Worm (Caenorhabditis elegans): ENCODE results near the gene lgc-48.

Gene lgc-48

DNA sequence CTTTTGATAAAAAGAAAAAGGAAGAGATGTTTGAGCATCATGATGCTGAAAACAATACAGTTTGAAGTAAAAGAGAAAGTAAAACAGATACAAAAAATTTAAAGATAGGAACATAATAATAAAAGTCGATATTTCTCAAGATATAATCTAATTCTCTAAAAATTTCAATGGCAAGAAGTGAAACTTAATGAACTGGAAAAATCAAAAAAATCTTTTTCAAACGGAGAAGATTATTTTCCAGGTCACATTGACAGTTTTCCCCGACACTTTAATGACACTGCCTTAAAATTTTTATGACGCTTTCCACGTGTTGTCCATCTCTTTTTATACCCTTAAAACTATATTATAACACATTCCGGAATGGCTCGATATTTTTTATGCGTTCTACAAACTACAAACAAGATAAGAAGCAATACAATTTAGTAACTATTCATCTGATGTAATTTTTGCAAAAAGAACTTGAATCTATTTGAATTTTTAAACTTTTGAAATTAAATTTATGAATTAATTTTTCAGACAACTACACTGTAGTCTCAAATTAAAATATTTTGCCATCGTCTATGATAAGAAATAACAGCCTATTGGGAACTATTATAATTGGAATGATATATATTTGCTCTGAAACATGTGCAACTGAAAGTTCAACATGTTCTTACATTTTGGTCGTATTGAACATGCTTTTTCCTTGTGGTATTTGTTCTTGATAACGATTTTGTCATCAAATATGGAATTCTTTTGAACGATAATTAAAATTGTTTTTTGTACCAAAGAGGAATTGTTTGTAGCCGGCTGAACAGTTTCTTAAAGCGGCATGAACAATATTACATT lies 14.9 kb upstream of the lgc-48 start, which contains the start of gene C50B6.7:
C50B6.7 (minus strand) TSS at position 51 of the 828 bp plus-strand sequence.
- no peak for TF ChIP-seq unc-62 (GFP tag; optimal IDR thresholded peaks at IDR 0.05)

DNA sequence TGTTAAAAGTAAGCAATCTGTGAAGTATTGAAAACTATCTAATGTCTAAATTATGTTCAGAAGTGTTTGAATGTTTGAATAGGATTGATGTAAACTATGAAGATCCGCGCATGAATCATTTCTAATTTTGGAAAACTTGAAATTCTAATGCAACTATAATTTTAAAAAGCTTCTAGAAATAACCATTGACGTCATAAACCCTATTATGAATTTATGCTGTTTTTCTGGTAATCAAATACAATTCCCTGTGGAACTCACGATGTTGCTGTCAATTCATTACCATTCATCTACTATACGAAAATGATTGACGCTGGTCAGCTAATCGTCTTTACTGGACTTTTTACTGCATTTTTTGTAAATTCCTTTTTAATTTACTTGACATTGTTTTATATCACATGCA lies 12.6 kb upstream of the lgc-48 start, which contains the start of gene str-37:
str-37 (plus strand) TSS at position 301 of the 400 bp plus-strand sequence.
- TF ChIP-seq unc-62 (GFP tag; optimal IDR thresholded peaks at IDR 0.05): no peak

DNA sequence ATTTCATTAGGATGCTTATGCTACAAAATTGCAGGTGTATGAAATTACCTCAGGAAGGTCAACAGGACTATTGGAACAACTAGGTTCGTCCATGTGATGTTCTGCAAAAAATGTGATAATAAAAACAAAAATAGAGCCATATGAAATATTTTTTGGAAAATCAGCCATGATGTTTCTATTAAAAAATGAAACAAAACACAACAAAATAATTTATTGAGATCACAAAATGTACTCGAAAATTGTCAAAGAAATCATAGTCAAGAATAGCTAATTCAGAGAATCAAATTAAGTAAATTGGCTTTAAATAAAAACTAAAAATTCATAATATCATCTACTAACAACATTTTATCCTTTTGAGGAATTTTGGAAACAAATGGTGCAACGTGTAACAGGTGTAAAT lies 9.1 kb upstream of the lgc-48 start, which contains the start of gene nhr-129:
nhr-129 (minus strand) TSS at position 101 of the 400 bp plus-strand sequence.
- no peak for TF ChIP-seq unc-62 (GFP tag; optimal IDR thresholded peaks at IDR 0.05)

DNA sequence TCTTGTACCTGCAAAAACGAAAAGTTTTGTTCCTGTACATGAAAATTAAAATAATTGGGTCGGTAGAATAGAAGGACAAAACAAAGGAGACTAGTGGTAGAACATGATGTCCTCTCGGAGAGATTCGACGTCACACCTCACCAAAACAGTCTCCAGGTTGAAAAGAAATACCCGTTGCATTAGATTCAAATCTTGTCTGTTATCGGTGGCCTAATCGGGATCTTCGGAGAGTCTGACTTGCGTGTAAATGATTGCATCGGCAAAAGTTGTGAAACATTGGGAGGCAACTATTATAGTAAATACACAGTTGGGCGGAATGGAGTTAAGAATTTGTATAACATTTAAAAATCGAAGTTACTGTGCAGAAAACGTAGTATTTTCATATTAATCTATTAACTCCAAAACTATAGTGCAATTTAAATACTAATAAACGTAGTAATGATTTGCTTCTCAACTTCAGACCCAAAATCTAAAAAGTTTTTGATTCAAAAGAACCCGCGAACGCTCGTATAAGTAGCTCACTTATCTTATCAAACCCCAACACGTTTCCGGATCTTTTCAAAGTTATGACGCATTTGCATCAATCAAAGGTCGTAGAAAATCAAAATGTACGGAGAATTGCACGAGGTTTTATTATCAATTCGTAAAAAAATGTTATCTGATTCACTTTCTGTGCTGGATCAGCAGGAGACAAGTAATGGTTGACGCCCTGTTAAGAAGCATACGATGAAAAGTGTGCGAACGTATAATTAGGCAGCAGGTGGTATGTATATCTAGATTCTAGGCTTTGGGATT lies 6.5 kb upstream of the lgc-48 start, which contains the start of gene nhr-168:
nhr-168 (minus strand) TSS at position 486 of the 795 bp plus-strand sequence.
- no peak for TF ChIP-seq unc-62 (GFP tag; optimal IDR thresholded peaks at IDR 0.05)

DNA sequence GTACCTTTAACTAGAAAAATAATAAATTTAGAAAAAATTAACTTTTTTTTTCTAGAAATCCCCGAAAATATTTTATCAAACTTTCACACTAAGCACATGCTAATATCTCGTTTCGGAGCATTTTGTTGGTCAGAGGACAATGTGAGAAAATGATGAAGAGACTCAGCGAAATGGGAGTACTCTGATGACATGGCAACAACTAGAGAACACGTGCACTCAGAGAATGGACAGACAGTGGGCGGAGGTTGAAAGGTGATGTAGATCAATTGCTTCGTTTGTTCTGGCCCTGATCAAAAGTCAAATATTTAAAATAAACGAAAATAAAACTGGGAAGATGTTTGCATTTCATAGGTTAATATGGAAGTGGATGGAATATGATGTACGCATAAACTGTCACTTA lies 5.6 kb upstream of the lgc-48 start:
- TF ChIP-seq unc-62 (GFP tag; optimal IDR thresholded peaks at IDR 0.05): no peak

DNA sequence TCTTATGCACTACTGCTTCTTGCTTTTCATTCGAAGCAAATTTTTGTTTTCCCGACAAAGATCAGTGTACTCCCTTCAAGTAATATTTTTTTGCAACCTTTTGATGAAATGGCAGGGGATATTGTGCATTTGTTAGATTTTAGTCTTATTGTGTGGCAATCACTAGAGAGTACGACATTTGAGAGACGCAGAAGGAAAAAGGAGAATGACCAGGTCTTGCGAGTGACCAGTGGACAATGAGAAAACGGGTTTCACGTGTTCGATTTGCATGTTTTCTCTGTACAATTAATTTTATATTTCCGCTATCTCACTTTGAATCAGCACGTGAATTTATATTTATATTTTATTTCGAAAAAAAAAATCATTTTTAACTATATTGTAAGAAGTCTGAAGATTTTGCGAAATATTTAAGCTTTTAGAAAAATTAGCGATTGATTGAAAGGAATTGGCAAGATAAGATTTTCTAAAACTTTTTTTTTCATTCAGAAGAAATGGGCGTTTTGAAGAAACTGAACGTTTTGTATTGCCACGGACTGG lies 4.1 kb upstream of the lgc-48 start, which contains the start of gene C50B6.9:
C50B6.9 (plus strand) TSS at position 487 of the 537 bp plus-strand sequence.
- no peak for TF ChIP-seq unc-62 (GFP tag; optimal IDR thresholded peaks at IDR 0.05)

DNA sequence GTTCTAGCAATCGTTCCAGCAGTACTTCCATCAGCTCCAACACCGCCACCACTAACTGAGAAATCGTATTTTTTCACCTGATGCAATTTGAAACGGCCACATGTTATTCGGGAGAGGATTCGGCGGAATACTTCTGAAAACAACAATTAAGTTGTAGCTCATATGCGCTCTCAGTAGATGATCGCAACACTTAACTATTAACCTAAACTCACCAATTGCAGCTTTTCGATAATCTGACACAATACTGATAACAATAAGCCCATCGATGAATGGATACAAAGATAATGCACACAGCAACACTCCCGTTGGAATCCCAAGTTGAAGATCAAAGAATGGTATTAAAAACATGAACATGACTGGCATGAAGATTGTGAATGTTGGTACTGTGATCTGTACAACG lies 2.0 kb upstream of the lgc-48 start:
- TF ChIP-seq unc-62 (GFP tag; optimal IDR thresholded peaks at IDR 0.05): no peak

DNA sequence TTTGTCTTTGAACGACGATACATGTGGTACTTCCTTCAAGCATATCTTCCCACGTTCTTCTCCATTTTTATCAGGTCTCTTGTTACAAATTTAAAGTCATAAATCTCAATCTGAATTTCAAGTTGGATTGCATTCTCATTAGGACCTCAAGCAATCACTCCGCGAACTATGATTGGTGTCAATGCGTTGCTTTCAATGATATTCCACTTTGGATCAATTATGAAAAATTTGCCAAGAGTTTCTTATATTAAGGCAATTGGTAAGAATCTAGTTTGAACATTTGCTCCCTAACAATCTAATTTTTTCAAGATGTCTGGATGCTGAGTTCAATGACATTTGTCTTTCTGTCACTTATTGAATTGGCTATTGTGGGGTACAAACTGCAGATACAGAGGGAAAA lies 2.2 kb downstream of the lgc-48 start:
- TF ChIP-seq unc-62 (GFP tag; optimal IDR thresholded peaks at IDR 0.05): no peak

DNA sequence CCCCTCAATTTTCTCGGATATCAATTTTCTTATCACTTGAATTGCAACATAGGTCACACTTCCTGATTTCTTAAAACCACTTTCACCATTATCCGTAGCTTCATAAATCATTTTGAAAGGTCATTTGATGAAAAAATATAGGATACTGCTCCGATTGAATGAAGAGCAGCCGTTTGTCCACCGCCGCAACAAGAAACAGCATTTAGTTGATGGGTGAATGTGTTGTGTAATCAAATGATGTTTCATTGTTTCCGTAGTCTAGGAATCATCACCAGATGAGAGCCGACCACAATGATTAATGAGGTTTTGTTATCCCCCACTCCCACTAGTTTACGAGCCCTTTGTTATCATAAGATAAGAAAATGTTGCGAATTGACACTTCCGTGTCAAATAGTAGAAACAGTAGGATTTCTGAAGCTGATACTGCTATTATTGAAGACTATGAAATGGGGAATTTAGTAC lies 5.9 kb downstream of the lgc-48 start, which contains the start of gene twk-43:
twk-43 (plus strand) TSS at position 412 of the 462 bp plus-strand sequence.
- TF ChIP-seq unc-62 (GFP tag; optimal IDR thresholded peaks at IDR 0.05): no peak

DNA sequence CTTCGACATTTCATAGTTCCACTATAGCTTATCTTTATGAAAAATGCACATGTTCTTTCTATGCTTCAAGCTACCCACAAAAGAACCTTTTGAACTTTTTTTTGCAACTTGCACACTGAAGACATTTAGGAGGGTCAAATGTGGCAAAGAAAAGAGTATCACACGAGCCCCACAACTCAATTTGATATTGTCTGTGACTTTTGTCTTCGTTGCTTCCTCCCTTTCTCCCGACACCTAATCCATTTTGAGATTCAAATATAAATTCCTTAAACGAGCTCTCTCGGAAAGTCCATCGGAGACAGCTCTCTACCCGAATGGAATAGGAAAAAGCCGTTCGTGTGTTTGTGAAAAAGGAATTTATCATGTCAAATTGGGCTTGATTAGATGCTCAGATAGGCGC lies 10.3 kb downstream of the lgc-48 start:
- no peak for TF ChIP-seq unc-62 (GFP tag; optimal IDR thresholded peaks at IDR 0.05)

DNA sequence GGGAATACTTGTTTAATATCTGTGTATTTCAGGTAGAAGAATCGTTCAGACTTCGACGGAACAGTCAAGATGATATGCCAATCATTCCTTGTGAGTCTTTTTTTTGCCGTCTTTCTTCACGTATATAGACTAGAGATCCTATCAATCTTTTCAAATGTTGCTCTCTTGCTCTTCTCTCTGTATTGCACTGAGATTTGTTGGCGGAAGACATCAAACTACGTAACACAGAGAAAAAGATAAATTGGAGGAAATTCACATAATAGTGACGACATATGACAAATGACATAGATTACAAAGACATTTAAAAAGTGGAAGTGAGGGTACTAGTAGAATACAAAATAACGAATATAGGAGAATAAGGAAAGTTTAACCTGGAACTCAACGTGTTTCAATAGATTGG lies 11.7 kb downstream of the lgc-48 start:
- TF ChIP-seq unc-62 (GFP tag; optimal IDR thresholded peaks at IDR 0.05): no peak

DNA sequence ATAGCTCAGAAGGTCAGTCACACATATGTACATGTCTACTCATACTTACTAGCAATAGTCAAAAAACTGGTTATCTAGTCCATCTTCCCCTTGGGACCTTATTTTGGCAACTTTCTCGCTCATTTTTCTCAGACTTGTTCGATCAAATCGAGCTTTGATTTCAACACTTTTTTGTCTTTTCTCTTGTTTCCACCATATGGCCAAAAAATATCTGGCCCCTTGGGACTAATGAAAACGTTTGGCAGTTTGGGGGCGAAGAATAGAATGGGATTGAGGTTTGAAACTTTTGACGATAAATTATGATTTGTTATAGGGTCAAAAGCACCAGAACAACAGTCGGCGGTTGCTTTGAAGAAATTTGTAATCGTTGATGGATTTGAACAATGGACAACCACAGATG lies 12.4 kb downstream of the lgc-48 start:
- TF ChIP-seq unc-62 (GFP tag; optimal IDR thresholded peaks at IDR 0.05): no peak

DNA sequence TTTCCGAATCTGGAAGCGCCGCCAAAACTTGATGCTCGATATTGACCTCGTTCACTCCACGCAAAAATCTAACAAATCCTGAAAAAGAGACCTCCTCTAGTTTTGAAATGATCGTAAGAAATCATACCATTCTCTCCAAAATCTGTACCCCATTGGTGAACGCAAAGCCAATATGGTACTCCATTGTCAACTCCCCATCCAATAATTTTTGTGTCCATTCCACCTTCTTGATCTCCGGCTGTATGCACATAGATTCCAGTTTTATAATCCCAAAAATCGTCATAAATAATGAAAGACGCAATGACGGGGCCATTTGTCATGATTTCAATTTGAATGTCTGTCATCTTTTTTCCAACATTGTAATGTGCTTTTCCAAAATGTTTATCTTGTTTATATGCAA lies 16.2 kb downstream of the lgc-48 start:
- no peak for TF ChIP-seq unc-62 (GFP tag; optimal IDR thresholded peaks at IDR 0.05)

DNA sequence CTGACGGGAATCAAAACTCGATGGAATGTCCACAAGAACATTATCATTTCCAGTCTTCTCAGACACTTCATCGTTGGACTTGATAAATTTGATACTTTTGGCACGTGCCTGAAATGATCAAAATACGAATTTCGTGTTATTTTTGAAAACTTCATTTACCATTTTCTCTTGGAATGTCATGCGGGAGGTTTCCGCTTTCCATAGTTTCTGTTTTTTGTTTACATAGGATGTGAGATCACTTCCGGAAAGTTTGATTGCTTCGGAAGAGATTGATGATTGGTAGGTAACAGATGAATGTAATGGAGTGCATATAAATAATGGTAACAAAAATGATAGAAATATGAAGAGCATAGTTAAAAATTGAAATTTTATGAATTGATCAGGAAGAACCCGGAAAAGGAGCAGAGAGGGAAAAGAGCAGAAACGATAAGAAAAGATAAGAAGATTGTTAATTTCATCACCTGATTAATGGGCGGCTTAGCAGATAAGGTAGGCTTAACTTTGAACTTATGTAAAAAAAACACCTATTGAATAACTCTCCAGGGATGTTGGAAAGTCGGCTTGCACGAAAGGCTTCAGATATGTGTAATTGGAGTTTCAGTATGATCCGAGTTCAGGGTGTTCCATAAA lies 17.7 kb downstream of the lgc-48 start, which contains the start of gene F32H5.1:
F32H5.1 (minus strand) TSS at position 386 of the 630 bp plus-strand sequence.
- no peak for TF ChIP-seq unc-62 (GFP tag; optimal IDR thresholded peaks at IDR 0.05)

DNA sequence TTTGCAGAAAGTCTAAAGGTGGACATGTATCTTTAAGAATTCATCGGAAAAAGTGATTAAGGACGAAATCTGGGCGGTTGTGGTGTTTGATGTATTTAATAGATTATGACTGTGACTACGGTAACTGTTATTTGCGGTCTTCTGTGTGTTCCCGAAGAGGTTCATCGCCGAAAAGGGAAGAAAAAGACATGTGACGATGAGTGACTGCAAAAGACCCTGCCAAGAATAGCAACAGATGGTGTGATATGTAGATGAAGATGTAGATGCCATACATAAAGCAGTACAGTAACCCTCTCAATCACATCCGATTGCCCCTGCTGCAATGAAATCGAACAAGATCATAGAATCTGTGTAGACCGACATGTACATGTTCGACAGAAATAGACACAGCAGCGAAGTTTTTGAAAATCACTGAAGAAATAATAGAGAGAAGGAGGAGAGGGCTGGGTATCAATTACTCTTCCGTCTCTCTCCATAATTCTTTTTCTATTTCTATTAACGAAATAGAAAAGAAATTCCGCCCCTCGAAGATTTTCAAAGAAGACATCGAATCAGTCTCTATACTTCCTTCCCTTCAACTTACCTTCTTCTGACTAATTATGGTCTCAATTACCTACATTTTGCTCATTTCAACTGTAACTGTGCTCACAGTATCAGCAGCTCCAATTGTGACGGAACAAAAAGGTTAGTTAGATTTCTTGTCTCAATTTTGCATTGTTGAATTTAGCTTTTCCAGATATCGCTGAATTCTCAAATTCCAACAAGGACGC lies 19.0 kb downstream of the lgc-48 start, which contains the start of gene F32H5.3:
F32H5.3 (plus strand) TSS at position 513 of the 770 bp plus-strand sequence.
- no peak for TF ChIP-seq unc-62 (GFP tag; optimal IDR thresholded peaks at IDR 0.05)
